Fruit fly (Drosophila melanogaster) S2 (cell line): ENCODE data around the gene Fer3.

Experiments used
- CG8478 ChIP-seq: fragments of >200 bp; optimal IDR thresholded peaks from 2 replicates; lab custom pipeline; 2018
- CTCF ChIP-seq, 2 experiments: fragments of >200 bp; optimal IDR thresholded peaks; 2 replicates each; lab custom pipeline; 2018

dm6 chr3R:11673955-11674663, 20.0 kb downstream of the Fer3 start, which contains the start of gene CG14715:
- no peak for TF ChIP-seq CG8478 (lab: Kevin White, UChicago)
- no peak for TF ChIP-seq CTCF (optimal IDR thresholded peaks at IDR 0.05; lab: Kevin White, UChicago)
